Worm (Caenorhabditis elegans): ENCODE results near the gene ugt-49.

- TF ChIP-seq aly-1 (tag; optimal IDR thresholded peaks at IDR 0.05) (no peak), pes-1 (GFP tag; IDR thresholded peaks at IDR 0.05) (no peak), ets-7 (tag; optimal IDR thresholded peaks at IDR 0.05) (no peak), tra-4 (tag; optimal IDR thresholded peaks at IDR 0.05) (no peak), hmbx-1 (tag; optimal IDR thresholded peaks at IDR 0.05) (no peak), tbx-37 (GFP tag; conservative IDR thresholded peaks at IDR 0.05) (no peak), scrt-1 (GFP tag; IDR thresholded peaks at IDR 0.05) (no peak), ama-1 (optimal IDR thresholded peaks at IDR 0.05) (no peak), hnd-1 (tag; optimal IDR thresholded peaks at IDR 0.05) (no peak), F13C5.2 (tag; optimal IDR thresholded peaks at IDR 0.05) (no peak)
Measured at ce11 chrV:10383950-10384349, 11.8 kb downstream of the ugt-49 start, which contains the start of gene spe-10.

Measured in whole organism, early embryonic.